Worm (Caenorhabditis elegans) whole organism, young adult: ENCODE data around the gene Y116A8C.23.
A peak's percentile ranks its signal among the peaks of the same experiment; 100 is the strongest.

Experiments
- F55B11.4 ChIP-seq: sonication (generic microtip); optimal IDR thresholded peaks from 2 replicates; lab custom pipeline; 2016; ENCODE audit warnings: missing compliant biosample characterization, missing genetic modification characterization, borderline replicate concordance; ENCODE audit not compliant: insufficient read depth
- hlh-12 ChIP-seq: sonication (generic microtip); optimal IDR thresholded peaks from 2 replicates; lab custom pipeline; 2016; ENCODE audit warnings: missing genetic modification characterization, missing compliant biosample characterization
- mel-28 ChIP-seq: sonication (generic microtip); optimal IDR thresholded peaks from 2 replicates; lab custom pipeline; 2016; ENCODE audit warnings: borderline replicate concordance, mild to moderate bottlenecking, missing genetic modification characterization, missing compliant biosample characterization
- nhr-90 ChIP-seq: sonication (generic microtip); optimal IDR thresholded peaks from 2 replicates; lab custom pipeline; 2016; ENCODE audit warnings: missing genotype, mild to moderate bottlenecking, missing genetic modification characterization, missing compliant biosample characterization
- pha-4 ChIP-seq: fragments of 150-350 bp; sonication (generic microtip); optimal IDR thresholded peaks from 2 replicates; lab custom pipeline; 2014; ENCODE audit warnings: missing biosample characterization, missing genetic modification reagents, missing genetic modification characterization
- xnd-1 ChIP-seq: sonication (generic microtip); optimal IDR thresholded peaks from 2 replicates; lab custom pipeline; 2016; ENCODE audit warnings: missing genotype, missing genetic modification reagents, missing genetic modification characterization, missing compliant biosample characterization
- zim-3 ChIP-seq: sonication (generic microtip); optimal IDR thresholded peaks from 2 replicates; lab custom pipeline; 2017; ENCODE audit warnings: mild to moderate bottlenecking, missing genetic modification characterization, moderate library complexity, missing compliant biosample characterization
- ztf-26 ChIP-seq: sonication (generic microtip); optimal IDR thresholded peaks from 2 replicates; lab custom pipeline; 2017; ENCODE audit warnings: missing genetic modification characterization, missing compliant biosample characterization
- ztf-6 ChIP-seq: fragments of 200-800 bp; sonication (Bioruptor generic); IDR thresholded peaks from 2 replicates; pipeline ENCODE4 v1.3.6; 2022; ENCODE audit warnings: missing genetic modification reagents, missing genetic modification characterization, missing compliant biosample characterization

ce11 chrIV:17087384-17088099, 34.2 kb downstream of the Y116A8C.23 start, which contains the start of the genes snx-13 and snr-1:
- TF ChIP-seq ztf-6 (peak; percentile 57; the same call in 1 of the 2 replicates), F55B11.4 (no peak), hlh-12 (tag; lab: Kevin White, UChicago) (no peak), pha-4 (no peak), ztf-26 (no peak), mel-28 (no peak), zim-3 (tag; lab: Kevin White, UChicago) (no peak), xnd-1 (tag; lab: Kevin White, UChicago) (no peak), nhr-90 (tag; lab: Kevin White, UChicago) (no peak)
